2 worm cellular contexts compared by ENCODE assay signal in the genomic region with DNA sequence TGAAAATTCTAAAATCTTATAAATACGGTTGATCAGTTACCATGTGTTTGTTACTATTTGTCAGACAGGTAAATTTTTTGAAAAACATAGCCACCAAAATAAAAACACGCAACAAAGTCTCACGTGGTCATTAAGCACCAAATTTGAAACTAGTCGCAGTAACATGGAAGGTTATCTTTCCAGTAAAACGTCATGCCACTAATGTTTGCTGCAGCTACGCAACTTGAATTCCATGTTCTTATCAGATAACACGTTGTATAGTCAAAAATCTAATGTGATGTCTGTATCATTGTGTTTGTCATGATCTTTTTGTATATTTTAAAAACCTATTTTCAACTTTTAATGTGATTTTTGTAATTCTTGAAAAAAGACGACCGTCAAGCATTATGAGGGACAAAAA.
TF ChIP-seq lines count a peak whose summit lies in the region.

No protein-coding gene starts in this region.

TF ChIP-seq in whole organism, L2 larva, 48 proteins besides CTCF, POLR2A, EP300 and RAD21 (continued from another document):
- TF ChIP-seq nhr-21 (tag; optimal IDR thresholded peaks at IDR 0.05; lab: Kevin White, UChicago) = no peak
- TF ChIP-seq nhr-12 (tag; optimal IDR thresholded peaks at IDR 0.05; lab: Kevin White, UChicago) = no peak
- no peak for TF ChIP-seq unc-55 (GFP tag; optimal IDR thresholded peaks at IDR 0.05; lab: Kevin White, UChicago)
- no peak for TF ChIP-seq nhr-23 (tag; optimal IDR thresholded peaks at IDR 0.05; lab: Kevin White, UChicago)
- TF ChIP-seq elt-3 (tag; optimal IDR thresholded peaks at IDR 0.05; lab: Kevin White, UChicago) = no peak
- TF ChIP-seq blmp-1 (tag; optimal IDR thresholded peaks at IDR 0.05; lab: Kevin White, UChicago; ENCODE audit: insufficient read depth) = no peak

TF ChIP-seq in whole organism, L4 larva, 104 proteins besides CTCF, POLR2A, EP300 and RAD21 (continued from another document):
- no peak for TF ChIP-seq ceh-62 (tag; optimal IDR thresholded peaks at IDR 0.05; lab: Kevin White, UChicago)
- no peak for TF ChIP-seq lin-38 (GFP tag; IDR thresholded peaks at IDR 0.05; lab: Robert Waterston, UW)
- peak; percentile 61; the same call in 1 of the 2 replicates for TF ChIP-seq php-3 (GFP tag; IDR thresholded peaks at IDR 0.05; lab: Robert Waterston, UW)
- TF ChIP-seq unc-62 (GFP tag; optimal IDR thresholded peaks at IDR 0.05 in 1 of 2; lab: Kevin White, UChicago) = peak in 1 of 2 experiments; percentile 66
- no peak for TF ChIP-seq unc-62 (tag; optimal IDR thresholded peaks at IDR 0.05; lab: Kevin White, UChicago)
- TF ChIP-seq unc-130 (GFP tag; optimal IDR thresholded peaks at IDR 0.05; lab: Kevin White, UChicago) = no peak
- TF ChIP-seq hlh-30 (tag; optimal IDR thresholded peaks at IDR 0.05; lab: Kevin White, UChicago; ENCODE audit: insufficient read depth) = peak; percentile 66
- peak; percentile 24 for TF ChIP-seq ztf-7 (tag; optimal IDR thresholded peaks at IDR 0.05; lab: Kevin White, UChicago)
- TF ChIP-seq nhr-28 (tag; optimal IDR thresholded peaks at IDR 0.05; lab: Kevin White, UChicago) = peak; percentile 78
- no peak for TF ChIP-seq pha-4 (GFP tag; IDR thresholded peaks at IDR 0.05; lab: Robert Waterston, UW)
- no peak for TF ChIP-seq pha-4 (tag; optimal IDR thresholded peaks at IDR 0.05; lab: Kevin White, UChicago)
- no peak for TF ChIP-seq dpl-1 (GFP tag; optimal IDR thresholded peaks at IDR 0.05; lab: Kevin White, UChicago)
